Worm (Caenorhabditis elegans) whole organism, late embryonic: ENCODE results near the gene Y62H9A.3.

Source experiments
- F13H6.1 ChIP-seq: sonication (generic microtip); optimal IDR thresholded peaks from 2 replicates; lab custom pipeline; 2016; ENCODE audit warnings: missing genetic modification characterization, missing compliant biosample characterization
- hlh-30 ChIP-seq: sonication (generic microtip); optimal IDR thresholded peaks from 2 replicates; lab custom pipeline; 2017; ENCODE audit warnings: antibody characterized with exemption, missing genetic modification characterization, missing compliant biosample characterization; ENCODE audit not compliant: insufficient read depth
- madf-2 ChIP-seq: sonication (generic microtip); optimal IDR thresholded peaks from 2 replicates; lab custom pipeline; 2017; ENCODE audit warnings: missing genetic modification characterization, missing compliant biosample characterization
- pax-1 ChIP-seq: fragments of 150-350 bp; optimal IDR thresholded peaks from 2 replicates; lab custom pipeline; 2014; ENCODE audit warnings: missing biosample characterization, missing genetic modification characterization
- pha-4 ChIP-seq: fragments of 150-350 bp; optimal IDR thresholded peaks from 2 replicates; lab custom pipeline; 2018; ENCODE audit warnings: missing biosample characterization, missing genetic modification reagents, missing genetic modification characterization

ce11 chrX:11870393-11870792 lies 9.4 kb downstream of the Y62H9A.3 start:
- TF ChIP-seq pha-4 (tag; lab: Kevin White, UChicago) (no peak), hlh-30 (tag; lab: Kevin White, UChicago) (no peak), F13H6.1 (tag; lab: Kevin White, UChicago) (no peak), madf-2 (tag; lab: Kevin White, UChicago) (no peak), pax-1 (tag; lab: Kevin White, UChicago) (no peak)
